Worm (Caenorhabditis elegans) whole organism, mixed stage, embryonic: ENCODE measurements around the gene hcp-3.

Source experiments
- M03D4.4 ChIP-seq: sonication (generic microtip); optimal IDR thresholded peaks from 2 replicates; lab custom pipeline; 2017; ENCODE audit warnings: mild to moderate bottlenecking, missing genetic modification characterization, missing compliant biosample characterization
- ceh-43 ChIP-seq: fragments of 200-800 bp; sonication (Bioruptor generic); optimal IDR thresholded peaks from 2 replicates; lab custom pipeline; 2018; ENCODE audit warnings: mild to moderate bottlenecking, missing genetic modification characterization, moderate library complexity, missing compliant biosample characterization
- ces-1 ChIP-seq: fragments of 150-350 bp; optimal IDR thresholded peaks from 2 replicates; lab custom pipeline; 2014; ENCODE audit warnings: missing biosample characterization, missing genetic modification reagents, missing genetic modification characterization
- flh-1 ChIP-seq: fragments of 200-800 bp; sonication (Bioruptor generic); optimal IDR thresholded peaks from 2 replicates; lab custom pipeline; 2018; ENCODE audit warnings: mild to moderate bottlenecking, missing genetic modification characterization, moderate library complexity, missing compliant biosample characterization
- mab-5 ChIP-seq: fragments of 150-350 bp; optimal IDR thresholded peaks from 2 replicates; lab custom pipeline; 2014; ENCODE audit warnings: missing biosample characterization, missing genetic modification characterization
- nhr-12 ChIP-seq: fragments of 150-350 bp; optimal IDR thresholded peaks from 2 replicates; lab custom pipeline; 2014; ENCODE audit warnings: missing biosample characterization, missing genetic modification characterization
- nhr-28 ChIP-seq: fragments of 150-350 bp; optimal IDR thresholded peaks from 2 replicates; lab custom pipeline; 2014; ENCODE audit warnings: missing biosample characterization, missing genetic modification characterization
- nhr-76 ChIP-seq: sonication (generic microtip); optimal IDR thresholded peaks from 2 replicates; lab custom pipeline; 2017; ENCODE audit warnings: missing biosample characterization, missing genetic modification characterization
- pha-4 ChIP-seq: fragments of 150-350 bp; optimal IDR thresholded peaks from 2 replicates; lab custom pipeline; 2018; ENCODE audit warnings: missing biosample characterization, missing genetic modification reagents, missing genetic modification characterization
- sptf-1 ChIP-seq: sonication (generic microtip); optimal IDR thresholded peaks from 2 replicates; lab custom pipeline; 2017; ENCODE audit warnings: mild to moderate bottlenecking, missing genetic modification characterization, moderate library complexity, missing compliant biosample characterization
- ztf-11 ChIP-seq: fragments of 150-350 bp; optimal IDR thresholded peaks from 2 replicates; lab custom pipeline; 2014; ENCODE audit warnings: missing biosample characterization, missing genetic modification characterization

DNA sequence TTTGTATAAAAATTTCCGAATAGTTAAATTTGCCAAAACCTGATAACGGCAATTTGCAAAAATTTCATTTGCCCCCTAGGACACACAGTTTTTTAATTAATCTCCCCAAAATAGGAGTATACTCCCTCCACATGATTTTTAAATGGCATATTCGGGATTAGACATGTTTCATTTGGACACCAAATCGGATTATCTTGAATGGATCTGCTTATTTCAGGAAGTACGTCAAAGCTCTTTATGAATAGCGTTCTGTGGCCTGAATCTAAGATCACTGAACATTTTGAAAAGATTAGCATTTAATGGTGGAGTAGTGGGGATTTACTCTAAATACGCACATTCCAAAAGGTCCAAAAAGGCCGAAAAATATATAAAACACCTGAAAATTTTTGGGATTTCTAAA lies 42.3 kb upstream of the hcp-3 start:
- no peak for TF ChIP-seq ces-1 (GFP tag; lab: Kevin White, UChicago)
- no peak for TF ChIP-seq nhr-76
- no peak for TF ChIP-seq mab-5 (tag; lab: Kevin White, UChicago)
- no peak for TF ChIP-seq ztf-11 (tag; lab: Kevin White, UChicago)
- no peak for TF ChIP-seq flh-1 (GFP tag; lab: Kevin White, UChicago)
- TF ChIP-seq pha-4 (tag; lab: Kevin White, UChicago) = no peak
- no peak for TF ChIP-seq ceh-43 (GFP tag; lab: Kevin White, UChicago)
- TF ChIP-seq nhr-28 (tag; lab: Kevin White, UChicago) = no peak
- no peak for TF ChIP-seq M03D4.4 (tag; lab: Kevin White, UChicago)
- no peak for TF ChIP-seq sptf-1 (tag; lab: Kevin White, UChicago)
- TF ChIP-seq nhr-12 (tag; lab: Kevin White, UChicago) = no peak
